Worm (Caenorhabditis elegans) whole organism, L1 larva: Measurements from ENCODE around the gene hsp-16.2.
A peak's percentile ranks its signal among the peaks of the same experiment; 100 is the strongest.
"Not testable (repeated sequence)": the region's sequence is repeated elsewhere in the genome, so short reads cannot be mapped to it uniquely, and the experiment has no call there.

Experiments
- C34B4.2 ChIP-seq: sonication (generic microtip); optimal IDR thresholded peaks from 2 replicates; lab custom pipeline; 2017; ENCODE audit warnings: mild to moderate bottlenecking, missing genetic modification characterization, missing compliant biosample characterization
- Y116A8C.19 ChIP-seq: sonication (generic microtip); optimal IDR thresholded peaks from 2 replicates; lab custom pipeline; 2016; ENCODE audit warnings: missing compliant biosample characterization, missing genetic modification characterization, borderline replicate concordance
- ama-1 ChIP-seq: fragments of 150-350 bp; optimal IDR thresholded peaks from 2 replicates; lab custom pipeline; 2014
- ceh-8 ChIP-seq: fragments of 200-800 bp; sonication (Bioruptor generic); optimal IDR thresholded peaks from 2 replicates; lab custom pipeline; 2018; ENCODE audit warnings: mild to moderate bottlenecking, missing genetic modification characterization, moderate library complexity, missing compliant biosample characterization
- ceh-88 ChIP-seq: fragments of 200-800 bp; sonication (Bioruptor generic); IDR thresholded peaks from 2 replicates; pipeline ENCODE4 v1.3.6; 2022; ENCODE audit warnings: missing genetic modification characterization, missing compliant biosample characterization
- ces-1 ChIP-seq: fragments of 150-350 bp; optimal IDR thresholded peaks from 2 replicates; lab custom pipeline; 2014; ENCODE audit warnings: missing biosample characterization, missing genetic modification reagents, missing genetic modification characterization
- dpl-1 ChIP-seq, 3 experiments: fragments of 150-350 bp in 2 of 3; sonication (generic microtip) in 1 of 3; optimal IDR thresholded peaks; 2 replicates each; lab custom pipeline; 2014 to 2017; ENCODE audit warnings: missing biosample characterization in 3 of 3, missing genetic modification characterization in 3 of 3, missing genetic modification reagents in 3 of 3
- efl-1 ChIP-seq, 4 experiments: fragments of 150-350 bp; optimal IDR thresholded peaks in 3 of 4; peaks in 1 of 4; 1 replicate in 1 of 4; 2 replicates in 3 of 4; lab custom pipeline; 2014; ENCODE audit warnings: missing biosample characterization in 2 of 4, missing genetic modification characterization in 2 of 4, missing genetic modification reagents in 2 of 4
- egl-13 ChIP-seq: sonication (generic microtip); optimal IDR thresholded peaks from 2 replicates; lab custom pipeline; 2016; ENCODE audit warnings: missing genotype, missing genetic modification reagents, missing genetic modification characterization, missing compliant biosample characterization
- elt-3 ChIP-seq, 6 experiments: fragments of 150-350 bp in 1 of 6; sonication (generic microtip); optimal IDR thresholded peaks; 2 replicates each; lab custom pipeline; 2017 to 2018; ENCODE audit warnings: missing biosample characterization in 6 of 6, missing genetic modification characterization in 6 of 6, inconsistent platforms in 1 of 6
- fkh-8 ChIP-seq: sonication (generic microtip); optimal IDR thresholded peaks from 2 replicates; lab custom pipeline; 2016; ENCODE audit warnings: mild to moderate bottlenecking, missing genetic modification characterization, missing compliant biosample characterization
- hlh-17 ChIP-seq: fragments of 200-800 bp; sonication (Bioruptor generic); optimal IDR thresholded peaks from 2 replicates; lab custom pipeline; 2018; ENCODE audit warnings: missing genetic modification characterization, mild to moderate bottlenecking, missing compliant biosample characterization, moderate library complexity, borderline replicate concordance
- hlh-4 ChIP-seq: sonication (generic microtip); optimal IDR thresholded peaks from 2 replicates; lab custom pipeline; 2016; ENCODE audit warnings: mild to moderate bottlenecking, missing genetic modification characterization, missing compliant biosample characterization
- lin-35 ChIP-seq, 2 experiments: fragments of 150-350 bp; optimal IDR thresholded peaks; 2 replicates each; lab custom pipeline; 2014; ENCODE audit warnings: missing biosample characterization in 2 of 2, missing genetic modification characterization in 2 of 2, missing genetic modification reagents in 2 of 2
- lin-39 ChIP-seq: fragments of 150-350 bp; optimal IDR thresholded peaks from 2 replicates; lab custom pipeline; 2014; ENCODE audit warnings: missing biosample characterization, missing genetic modification reagents, missing genetic modification characterization
- lsy-2 ChIP-seq, 2 experiments: fragments of 150-350 bp; optimal IDR thresholded peaks; 2 replicates each; lab custom pipeline; 2014; ENCODE audit warnings: missing biosample characterization in 2 of 2, missing genetic modification characterization in 2 of 2
- mab-9 ChIP-seq: fragments of 200-800 bp; sonication (Bioruptor generic); IDR thresholded peaks from 2 replicates; pipeline ENCODE4 v1.3.6; 2022; ENCODE audit warnings: missing genetic modification reagents, missing genetic modification characterization, missing compliant biosample characterization
- mdl-1 ChIP-seq, 2 experiments: fragments of 150-350 bp; optimal IDR thresholded peaks; 2 replicates each; lab custom pipeline; 2014 to 2017; ENCODE audit warnings: missing biosample characterization in 2 of 2, missing genetic modification characterization in 2 of 2, inconsistent platforms in 1 of 2
- mef-2 ChIP-seq: fragments of 150-350 bp; optimal IDR thresholded peaks from 2 replicates; lab custom pipeline; 2014; ENCODE audit warnings: missing biosample characterization, missing genetic modification characterization
- mep-1 ChIP-seq: fragments of 150-350 bp; optimal IDR thresholded peaks from 2 replicates; lab custom pipeline; 2014; ENCODE audit warnings: missing biosample characterization, missing genetic modification characterization
- nhr-28 ChIP-seq: fragments of 150-350 bp; optimal IDR thresholded peaks from 2 replicates; lab custom pipeline; 2014; ENCODE audit warnings: missing biosample characterization, missing genetic modification characterization
- nhr-76 ChIP-seq: sonication (generic microtip); optimal IDR thresholded peaks from 2 replicates; lab custom pipeline; 2017; ENCODE audit warnings: missing biosample characterization, missing genetic modification characterization
- nhr-84 ChIP-seq: sonication (generic microtip); optimal IDR thresholded peaks from 2 replicates; lab custom pipeline; 2017; ENCODE audit warnings: missing biosample characterization, missing genetic modification characterization
- nhr-85 ChIP-seq: sonication (generic microtip); peaks from one replicate; lab custom pipeline; 2016; ENCODE audit warnings: missing genetic modification characterization, inconsistent platforms, missing compliant biosample characterization
- pag-3 ChIP-seq: sonication (generic microtip); optimal IDR thresholded peaks from 2 replicates; lab custom pipeline; 2017; ENCODE audit warnings: missing genetic modification characterization, mild to moderate bottlenecking, missing compliant biosample characterization, antibody characterized with exemption, borderline replicate concordance; ENCODE audit not compliant: insufficient read depth
- pqm-1 ChIP-seq: sonication (generic microtip); optimal IDR thresholded peaks from 3 replicates; lab custom pipeline; 2017; ENCODE audit warnings: missing biosample characterization, missing genetic modification characterization
- snpc-4 ChIP-seq: fragments of 150-350 bp; optimal IDR thresholded peaks from 2 replicates; lab custom pipeline; 2014; ENCODE audit warnings: missing biosample characterization, missing genetic modification characterization
- snu-23 ChIP-seq: sonication (generic microtip); optimal IDR thresholded peaks from 2 replicates; lab custom pipeline; 2016; ENCODE audit warnings: missing genetic modification characterization, missing compliant biosample characterization
- sox-4 ChIP-seq: sonication (generic microtip); optimal IDR thresholded peaks from 2 replicates; lab custom pipeline; 2016; ENCODE audit warnings: missing genetic modification characterization, missing compliant biosample characterization
- sptf-1 ChIP-seq: fragments of 150-350 bp; optimal IDR thresholded peaks from 2 replicates; lab custom pipeline; 2014; ENCODE audit warnings: missing biosample characterization, missing genetic modification characterization
- sup-37 ChIP-seq: fragments of 200-800 bp; sonication (Bioruptor generic); optimal IDR thresholded peaks from 2 replicates; lab custom pipeline; 2018; ENCODE audit warnings: mild to moderate bottlenecking, missing genetic modification characterization, missing compliant biosample characterization
- tbx-2 ChIP-seq: sonication (generic microtip); optimal IDR thresholded peaks from 2 replicates; lab custom pipeline; 2016; ENCODE audit warnings: missing genetic modification characterization, missing compliant biosample characterization
- tlp-1 ChIP-seq: fragments of 150-350 bp; optimal IDR thresholded peaks from 2 replicates; lab custom pipeline; 2014; ENCODE audit warnings: missing biosample characterization, missing genetic modification characterization
- vab-15 ChIP-seq: sonication (generic microtip); optimal IDR thresholded peaks from 2 replicates; lab custom pipeline; 2017; ENCODE audit warnings: missing genotype, mild to moderate bottlenecking, missing genetic modification characterization, missing compliant biosample characterization
- ztf-11 ChIP-seq, 2 experiments: sonication (generic microtip); optimal IDR thresholded peaks; 2 replicates each; lab custom pipeline; 2016 to 2017; ENCODE audit warnings: missing genetic modification characterization in 2 of 2, missing biosample characterization in 1 of 2, missing compliant biosample characterization in 1 of 2

The hsp-16.2 gene

DNA sequence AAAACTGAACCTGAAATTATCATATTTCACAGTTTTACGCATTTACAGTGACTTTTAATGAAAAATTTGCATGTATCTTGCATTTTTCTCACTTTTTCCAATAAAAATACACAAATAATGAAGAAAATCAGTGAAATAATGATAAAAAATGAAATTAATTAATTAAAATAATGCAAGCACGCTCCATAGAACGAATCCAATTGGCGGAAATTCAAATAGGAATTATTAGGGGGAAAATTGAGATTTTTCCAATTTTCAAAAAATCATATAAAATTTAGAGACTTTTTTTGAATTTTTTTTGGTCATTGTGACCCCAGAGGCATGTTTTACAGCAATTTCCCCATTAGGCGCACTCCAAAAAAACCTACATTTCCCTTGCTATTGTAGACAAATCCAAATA is 16.0 kb upstream of the hsp-16.2 start:
- TF ChIP-seq dpl-1 (GFP tag; optimal IDR thresholded peaks at IDR 0.05; lab: Kevin White, UChicago) (peak in 1 of 3 experiments; percentile 2), lin-35 (GFP tag; optimal IDR thresholded peaks at IDR 0.05; lab: Kevin White, UChicago) (peak in 1 of 2 experiments; percentile 1), Y116A8C.19 (tag; lab: Kevin White, UChicago) (no peak), ceh-88 (GFP tag; lab: Robert Waterston, UW) (no peak), vab-15 (tag; lab: Kevin White, UChicago) (no peak), sox-4 (tag; lab: Kevin White, UChicago) (no peak), hlh-17 (GFP tag; lab: Kevin White, UChicago) (no peak), hlh-4 (no peak), lin-39 (tag; lab: Kevin White, UChicago) (no peak), ceh-8 (GFP tag; lab: Kevin White, UChicago) (no peak), ztf-11 (tag; optimal IDR thresholded peaks at IDR 0.05; lab: Kevin White, UChicago) (no peak), tbx-2 (tag; lab: Kevin White, UChicago) (no peak), mep-1 (tag; lab: Kevin White, UChicago) (no peak), efl-1 (optimal IDR thresholded peaks at IDR 0.05; lab: Kevin White, UChicago) (peak in 1 of 2 experiments; percentile 2), efl-1 (GFP tag; optimal IDR thresholded peaks at IDR 0.05 in 1 of 2; lab: Kevin White, UChicago) (peak; percentile 35 to 94), mef-2 (tag; lab: Kevin White, UChicago) (no peak)
- TF ChIP-seq, all 84 proteins: peak for 3

DNA sequence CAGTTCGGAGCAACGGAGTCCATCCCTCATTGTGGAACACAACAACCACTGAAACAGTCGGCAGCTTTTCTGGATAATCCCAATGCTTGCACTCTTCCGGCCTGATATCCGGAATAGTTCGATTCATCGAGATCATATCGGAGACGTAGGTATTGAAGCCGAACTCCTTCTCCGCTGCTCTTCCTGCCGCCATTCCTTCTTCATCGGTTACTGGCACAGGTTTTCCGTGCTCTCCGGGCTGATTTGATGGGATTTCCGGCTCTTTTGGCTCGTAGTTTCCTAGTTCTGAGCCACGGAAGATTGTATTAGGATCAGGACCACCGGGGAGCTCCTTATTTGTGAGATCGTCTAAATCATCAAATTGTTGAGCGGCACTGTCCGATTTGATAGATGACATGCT is 15.3 kb upstream of the hsp-16.2 start:
- TF ChIP-seq mab-9 = no peak
- no peak for TF ChIP-seq pqm-1 (tag; lab: Kevin White, UChicago)
- TF ChIP-seq ces-1 (GFP tag; lab: Kevin White, UChicago) = no peak
- TF ChIP-seq lsy-2 (tag; optimal IDR thresholded peaks at IDR 0.05; lab: Kevin White, UChicago) = no peak
- TF ChIP-seq sox-4 (tag; lab: Kevin White, UChicago) = no peak
- TF ChIP-seq nhr-84 (tag; lab: Kevin White, UChicago) = no peak
- TF ChIP-seq vab-15 (tag; lab: Kevin White, UChicago) = no peak
- no peak for TF ChIP-seq mdl-1 (tag; optimal IDR thresholded peaks at IDR 0.05; lab: Kevin White, UChicago)
- no peak for TF ChIP-seq snpc-4 (tag; lab: Kevin White, UChicago)
- TF ChIP-seq hlh-4 = no peak
- no peak for TF ChIP-seq tlp-1 (tag; lab: Kevin White, UChicago)
- TF ChIP-seq nhr-76 (tag; lab: Kevin White, UChicago) = no peak

DNA sequence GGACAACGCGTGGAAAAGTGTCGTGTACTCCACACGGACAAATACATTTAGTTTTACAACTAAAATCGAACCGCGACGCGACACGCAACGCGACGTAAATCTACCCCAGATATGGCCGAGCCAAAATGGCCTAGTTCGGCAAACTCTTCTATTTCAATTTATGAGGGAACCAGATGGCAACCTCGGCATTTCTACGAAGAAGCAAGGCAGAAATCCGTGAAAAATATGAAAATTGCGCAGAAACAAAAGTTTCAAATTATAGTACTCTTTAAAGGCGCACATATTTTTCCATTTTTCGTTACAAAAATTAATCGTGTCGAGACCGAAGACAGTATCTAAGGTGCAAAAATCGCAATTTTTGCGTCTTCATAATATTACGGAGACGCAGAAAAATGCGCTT is 10.0 kb upstream of the hsp-16.2 start, which contains the start of gene Y46H3A.5:
Gene Y46H3A.5 (minus strand): TSS at position 101 of the 400 bp plus-strand sequence.
- not testable (repeated sequence) for TF ChIP-seq nhr-28 (tag; lab: Kevin White, UChicago); sup-37 (GFP tag; lab: Kevin White, UChicago); sptf-1 (tag; lab: Kevin White, UChicago)

DNA sequence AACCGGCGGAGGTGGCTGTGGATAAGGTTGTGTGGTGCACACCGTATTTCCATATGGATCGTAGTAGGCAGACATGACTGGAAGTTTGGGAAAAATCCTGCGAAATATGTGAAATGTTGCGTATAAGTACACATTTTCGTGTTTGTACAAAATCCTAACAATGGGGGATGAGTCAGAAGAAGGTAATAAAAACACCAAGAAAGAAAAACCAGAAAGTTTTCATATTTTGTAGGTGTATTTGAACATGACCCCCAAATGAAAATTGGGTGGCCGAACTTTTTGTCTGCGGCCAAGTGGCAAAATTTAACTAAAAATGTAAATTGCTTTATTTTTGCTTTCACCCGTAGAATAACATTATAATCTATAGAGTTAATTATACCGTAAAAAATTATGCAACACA is 6.3 kb upstream of the hsp-16.2 start, which contains the start of gene Y46H3A.4:
Gene Y46H3A.4 (minus strand): TSS at position 101 of the 400 bp plus-strand sequence.
- TF ChIP-seq pag-3 = no peak

DNA sequence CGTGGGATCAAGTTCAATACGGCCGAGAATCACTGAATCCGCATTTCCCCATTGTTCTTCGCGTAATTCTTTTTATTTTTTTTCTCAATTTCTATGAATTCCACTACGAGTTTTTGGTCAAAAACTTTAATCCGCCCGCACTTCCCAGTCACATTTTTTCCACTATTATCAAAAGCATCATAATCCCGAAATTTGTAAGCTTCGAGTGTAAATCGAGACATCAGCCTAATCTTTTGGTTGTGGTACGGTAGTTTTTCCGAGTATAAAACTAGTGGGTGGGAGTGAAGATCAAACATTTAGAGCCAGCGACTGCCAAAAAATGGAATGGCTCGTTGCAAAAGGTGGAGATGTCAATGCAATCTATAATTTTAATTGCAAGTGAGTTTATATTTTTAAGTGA is 2.4 kb upstream of the hsp-16.2 start, which contains the start of gene srt-42:
Gene srt-42 (plus strand): TSS at position 301 of the 400 bp plus-strand sequence.
- TF ChIP-seq nhr-85 = no peak
- no peak for TF ChIP-seq nhr-84 (tag; lab: Kevin White, UChicago)
- no peak for TF ChIP-seq efl-1 (optimal IDR thresholded peaks at IDR 0.05; lab: Kevin White, UChicago)
- TF ChIP-seq efl-1 (GFP tag; optimal IDR thresholded peaks at IDR 0.05 in 1 of 2; lab: Kevin White, UChicago) = no peak
- TF ChIP-seq fkh-8 (tag; lab: Kevin White, UChicago) = no peak
- no peak for TF ChIP-seq elt-3 (tag; optimal IDR thresholded peaks at IDR 0.05; lab: Kevin White, UChicago)
- TF ChIP-seq mep-1 (tag; lab: Kevin White, UChicago) = no peak
- TF ChIP-seq C34B4.2 (tag; lab: Kevin White, UChicago) = no peak
- TF ChIP-seq ama-1 (lab: Kevin White, UChicago) = no peak
- TF ChIP-seq snu-23 (GFP tag; lab: Kevin White, UChicago) = no peak
- no peak for TF ChIP-seq egl-13 (tag; lab: Kevin White, UChicago)
